Worm (Caenorhabditis elegans) whole organism, midembryonic: ENCODE data around the gene col-133.

Experiments used
- T22C8.4 ChIP-seq: fragments of 200-800 bp; sonication (Bioruptor generic); IDR thresholded peaks from 2 replicates; pipeline ENCODE4 v1.3.6; 2022; ENCODE audit warnings: missing genetic modification characterization, missing compliant biosample characterization
- cog-1 ChIP-seq: sonication (generic microtip); optimal IDR thresholded peaks from 2 replicates; lab custom pipeline; 2016; ENCODE audit warnings: missing genetic modification characterization, missing compliant biosample characterization
- flt-1 ChIP-seq: fragments of 200-800 bp; sonication (Bioruptor generic); IDR thresholded peaks from 2 replicates; pipeline ENCODE4 v1.3.6; 2022; ENCODE audit warnings: missing genetic modification characterization, missing compliant biosample characterization
- ref-1 ChIP-seq: fragments of 200-800 bp; sonication (Bioruptor generic); conservative IDR thresholded peaks from 2 replicates; pipeline ENCODE4 v1.3.6; 2022; ENCODE audit warnings: missing genetic modification reagents, missing genetic modification characterization, missing compliant biosample characterization
- tab-1 ChIP-seq: fragments of 200-800 bp; sonication (Bioruptor generic); IDR thresholded peaks from 2 replicates; pipeline ENCODE4 v1.3.6; 2022; ENCODE audit warnings: missing genetic modification characterization, missing compliant biosample characterization
- ztf-29 ChIP-seq: fragments of 200-800 bp; sonication (Bioruptor generic); IDR thresholded peaks from 2 replicates; pipeline ENCODE4 v1.3.6; 2022; ENCODE audit warnings: missing genetic modification reagents, missing genetic modification characterization, missing compliant biosample characterization

DNA sequence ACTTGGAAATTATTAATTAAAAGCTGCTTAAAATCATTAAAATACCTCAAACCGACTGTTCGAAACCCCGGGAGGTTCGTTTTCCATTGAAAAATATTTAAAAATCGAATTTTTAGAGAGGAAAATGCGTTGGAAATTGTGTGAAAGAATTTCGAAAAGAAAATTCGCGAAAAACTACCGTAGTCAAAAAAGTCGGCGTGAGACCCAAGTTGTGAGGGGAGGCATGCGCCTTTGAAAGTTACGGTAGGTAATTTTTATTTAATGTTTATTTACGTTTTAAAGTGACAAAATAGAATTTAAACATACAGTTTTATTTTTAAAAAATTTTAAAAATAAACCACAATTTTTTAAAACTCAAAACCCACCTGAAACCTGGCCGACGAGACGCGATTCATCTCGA, 16.4 kb upstream of the col-133 start:
- TF ChIP-seq ztf-29 (GFP tag; lab: Robert Waterston, UW) (no peak), T22C8.4 (GFP tag; lab: Robert Waterston, UW) (no peak), cog-1 (tag; lab: Kevin White, UChicago) (no peak), flt-1 (GFP tag; lab: Robert Waterston, UW) (no peak), ref-1 (GFP tag; lab: Robert Waterston, UW) (no peak), tab-1 (no peak)
